Fruit fly (Drosophila melanogaster): Measurements from ENCODE around the gene Fadd.

DNA sequence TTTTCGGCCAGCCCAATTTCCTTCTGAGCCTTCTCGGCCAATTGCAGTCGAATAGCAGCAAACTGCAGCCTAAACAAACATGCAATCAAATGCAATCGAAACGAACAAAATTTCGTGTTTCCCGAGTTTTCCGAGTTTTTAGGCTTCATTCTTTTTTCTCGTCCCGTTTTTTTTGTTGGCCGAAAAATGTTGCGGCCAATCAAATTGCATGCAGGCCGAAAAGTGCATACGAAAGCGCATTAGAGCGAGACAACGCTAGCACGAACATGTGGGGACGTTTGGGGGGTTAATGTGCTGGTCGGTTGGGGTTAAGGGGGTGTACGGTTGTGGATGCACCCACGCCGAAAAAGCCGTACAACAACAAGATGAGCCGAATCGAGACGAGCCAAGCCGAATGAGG lies 44.5 kb upstream of the Fadd start:
- no peak for TF ChIP-seq ovo (GFP tag; optimal IDR thresholded peaks at IDR 0.05)
- no peak for TF ChIP-seq CG12768 (GFP tag; optimal IDR thresholded peaks at IDR 0.05)

Measured in whole organism, adult.